Worm (Caenorhabditis elegans) whole organism, young adult: ENCODE measurements around the gene F47B8.13.

ENCODE experiments used
- F22D6.2 ChIP-seq: sonication (generic microtip); optimal IDR thresholded peaks from 2 replicates; lab custom pipeline; 2016; ENCODE audit warnings: mild to moderate bottlenecking, missing genetic modification characterization, missing compliant biosample characterization
- ZK185.1 ChIP-seq: sonication (generic microtip); optimal IDR thresholded peaks from 2 replicates; lab custom pipeline; 2016; ENCODE audit warnings: mild to moderate bottlenecking, missing genetic modification characterization, missing compliant biosample characterization; ENCODE audit not compliant: poor library complexity, severe bottlenecking
- efl-1 ChIP-seq: fragments of 150-350 bp; optimal IDR thresholded peaks from 2 replicates; lab custom pipeline; 2014; ENCODE audit warnings: missing biosample characterization, missing genetic modification reagents, missing genetic modification characterization
- egl-18 ChIP-seq: fragments of 200-800 bp; sonication (Bioruptor generic); IDR thresholded peaks from 2 replicates; pipeline ENCODE4 v1.3.6; 2022; ENCODE audit warnings: missing genetic modification reagents, missing genetic modification characterization, missing compliant biosample characterization
- lsl-1 ChIP-seq: fragments of 200-800 bp; sonication (Bioruptor generic); optimal IDR thresholded peaks from 2 replicates; lab custom pipeline; 2018; ENCODE audit warnings: mild to moderate bottlenecking, missing genetic modification characterization, moderate library complexity, missing compliant biosample characterization
- mel-28 ChIP-seq: sonication (generic microtip); optimal IDR thresholded peaks from 2 replicates; lab custom pipeline; 2016; ENCODE audit warnings: borderline replicate concordance, mild to moderate bottlenecking, missing genetic modification characterization, missing compliant biosample characterization
- pha-4 ChIP-seq: fragments of 150-350 bp; sonication (generic microtip); optimal IDR thresholded peaks from 2 replicates; lab custom pipeline; 2014; ENCODE audit warnings: missing biosample characterization, missing genetic modification reagents, missing genetic modification characterization
- repo-1 ChIP-seq: sonication (generic microtip); optimal IDR thresholded peaks from 2 replicates; lab custom pipeline; 2017; ENCODE audit warnings: mild to moderate bottlenecking, missing genetic modification characterization, missing compliant biosample characterization
- snpc-4 ChIP-seq, 5 experiments: fragments of 150-350 bp in 1 of 5; sonication (generic microtip) in 4 of 5; optimal IDR thresholded peaks; 2 replicates each; lab custom pipeline; 2014 to 2018; ENCODE audit warnings: missing genetic modification characterization in 5 of 5, missing biosample characterization in 3 of 5, antibody characterized with exemption in 2 of 5, mild to moderate bottlenecking in 2 of 5, missing compliant biosample characterization in 2 of 5, missing genotype in 2 of 5, moderate library complexity in 2 of 5, missing genetic modification reagents in 1 of 5
- ztf-25 ChIP-seq: fragments of 200-800 bp; sonication (Bioruptor generic); IDR thresholded peaks from 2 replicates; pipeline ENCODE4 v1.3.6; 2022; ENCODE audit warnings: missing genetic modification reagents, missing genetic modification characterization, missing compliant biosample characterization
- ztf-6 ChIP-seq: fragments of 200-800 bp; sonication (Bioruptor generic); IDR thresholded peaks from 2 replicates; pipeline ENCODE4 v1.3.6; 2022; ENCODE audit warnings: missing genetic modification reagents, missing genetic modification characterization, missing compliant biosample characterization

- no peak for TF ChIP-seq egl-18 (GFP tag; lab: Robert Waterston, UW)
- no peak for TF ChIP-seq lsl-1 (GFP tag; lab: Kevin White, UChicago)
- TF ChIP-seq mel-28: no peak
- TF ChIP-seq ZK185.1: no peak
- TF ChIP-seq snpc-4 (GFP tag; optimal IDR thresholded peaks at IDR 0.05; lab: Kevin White, UChicago): no peak
- no peak for TF ChIP-seq snpc-4 (tag; optimal IDR thresholded peaks at IDR 0.05; lab: Kevin White, UChicago)
- TF ChIP-seq repo-1 (tag; lab: Kevin White, UChicago): no peak
- no peak for TF ChIP-seq pha-4 (tag; lab: Kevin White, UChicago)
- no peak for TF ChIP-seq ztf-6
- TF ChIP-seq efl-1 (GFP tag; lab: Kevin White, UChicago): no peak
- TF ChIP-seq F22D6.2 (tag; lab: Kevin White, UChicago): no peak
- TF ChIP-seq ztf-25 (GFP tag; lab: Robert Waterston, UW): no peak
Observed at ce11 chrV:14336655-14337054, 17.1 kb upstream of the F47B8.13 start, which contains the start of gene srm-6.
